Worm (Caenorhabditis elegans) whole organism, L4 larva: ENCODE data around the gene C06G1.1.

ENCODE experiments used
- F26F4.8 ChIP-seq: fragments of 200-800 bp; sonication (Bioruptor generic); conservative IDR thresholded peaks from 2 replicates; pipeline ENCODE4 v1.3.6; 2022; ENCODE audit warnings: missing genetic modification characterization, missing compliant biosample characterization
- aha-1 ChIP-seq: fragments of 150-350 bp; peaks from one replicate; lab custom pipeline; 2014; ENCODE audit warnings: missing biosample characterization, missing genetic modification characterization
- aly-2 ChIP-seq: sonication (generic microtip); optimal IDR thresholded peaks from 2 replicates; lab custom pipeline; 2018; ENCODE audit warnings: missing biosample characterization, missing genetic modification characterization
- ceh-82 ChIP-seq: sonication (generic microtip); optimal IDR thresholded peaks from 2 replicates; lab custom pipeline; 2017; ENCODE audit warnings: missing biosample characterization, missing genetic modification characterization
- fkh-10 ChIP-seq: fragments of 150-350 bp; optimal IDR thresholded peaks from 2 replicates; lab custom pipeline; 2014; ENCODE audit warnings: missing biosample characterization, missing genetic modification reagents, missing genetic modification characterization
- lin-13 ChIP-seq: fragments of 150-350 bp; optimal IDR thresholded peaks from 2 replicates; lab custom pipeline; 2014; ENCODE audit warnings: missing biosample characterization, missing genetic modification reagents, missing genetic modification characterization
- mep-1 ChIP-seq: fragments of 150-350 bp; sonication (generic microtip); optimal IDR thresholded peaks from 3 replicates; lab custom pipeline; 2014; ENCODE audit warnings: missing biosample characterization, missing genetic modification characterization
- mxl-3 ChIP-seq: fragments of 200-800 bp; sonication (Bioruptor generic); optimal IDR thresholded peaks from 2 replicates; lab custom pipeline; 2018; ENCODE audit warnings: mild to moderate bottlenecking, missing genetic modification characterization, missing compliant biosample characterization
- nhr-237 ChIP-seq: sonication (generic microtip); optimal IDR thresholded peaks from 2 replicates; lab custom pipeline; 2017; ENCODE audit warnings: missing biosample characterization, missing genetic modification characterization
- pha-4 ChIP-seq, 2 experiments: fragments of 150-350 bp in 1 of 2; fragments of 200-800 bp in 1 of 2; sonication (Bioruptor generic) in 1 of 2; IDR thresholded peaks in 1 of 2; optimal IDR thresholded peaks in 1 of 2; 2 replicates each; pipeline versions ENCODE4 v1.3.6 to Lab custom; 2014 to 2022; ENCODE audit warnings: missing genetic modification characterization in 2 of 2, missing genetic modification reagents in 2 of 2, missing biosample characterization in 1 of 2, missing compliant biosample characterization in 1 of 2
- spr-3 ChIP-seq: fragments of 200-800 bp; sonication (Bioruptor generic); optimal IDR thresholded peaks from 2 replicates; lab custom pipeline; 2018; ENCODE audit warnings: mild to moderate bottlenecking, missing genetic modification characterization, missing compliant biosample characterization
- unc-39 ChIP-seq: sonication (generic microtip); optimal IDR thresholded peaks from 2 replicates; lab custom pipeline; 2017; ENCODE audit warnings: missing biosample characterization, missing genetic modification characterization
- unc-62 ChIP-seq, 3 experiments: fragments of 150-350 bp in 1 of 3; sonication (generic microtip); optimal IDR thresholded peaks in 2 of 3; peaks in 1 of 3; 1 replicate in 1 of 3; 2 replicates in 2 of 3; lab custom pipeline; 2014 to 2017; ENCODE audit warnings: missing biosample characterization in 3 of 3, missing genetic modification characterization in 3 of 3, missing genetic modification reagents in 3 of 3, missing genotype in 1 of 3
- ztf-11 ChIP-seq: fragments of 150-350 bp; optimal IDR thresholded peaks from 2 replicates; lab custom pipeline; 2014; ENCODE audit warnings: missing biosample characterization, missing genetic modification characterization

DNA sequence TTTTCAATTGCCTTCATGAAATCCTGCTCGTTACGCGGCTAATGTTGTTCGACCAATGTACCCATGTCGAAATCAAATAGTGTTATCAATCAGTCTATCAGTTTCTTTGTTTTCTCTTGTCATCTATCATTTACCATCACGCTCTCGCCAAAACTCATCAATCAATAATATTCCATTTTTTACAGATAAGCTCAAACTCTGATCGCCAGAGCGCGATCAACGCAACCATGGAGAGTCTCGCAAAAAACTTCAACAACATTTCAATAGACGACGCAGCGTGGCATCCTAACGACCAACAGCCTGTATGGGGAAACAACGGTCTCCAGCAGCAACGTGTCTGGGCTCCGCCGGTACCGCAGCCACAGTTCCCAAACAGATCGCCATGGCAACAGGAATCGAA lies 19.9 kb upstream of the C06G1.1 start, which contains the start of gene ain-1:
- TF ChIP-seq aly-2 (tag; lab: Kevin White, UChicago) = no peak
- no peak for TF ChIP-seq mep-1
- TF ChIP-seq ceh-82 (tag; lab: Kevin White, UChicago) = no peak
- no peak for TF ChIP-seq aha-1
- no peak for TF ChIP-seq lin-13 (GFP tag; lab: Kevin White, UChicago)
- TF ChIP-seq fkh-10 (GFP tag; lab: Kevin White, UChicago) = no peak
- TF ChIP-seq spr-3 (GFP tag; lab: Kevin White, UChicago) = no peak
- TF ChIP-seq unc-39 (tag; lab: Kevin White, UChicago) = no peak
- TF ChIP-seq nhr-237 = no peak
- no peak for TF ChIP-seq mxl-3 (GFP tag; lab: Kevin White, UChicago)
- no peak for TF ChIP-seq ztf-11 (tag; lab: Kevin White, UChicago)
- no peak for TF ChIP-seq pha-4 (GFP tag; IDR thresholded peaks at IDR 0.05; lab: Robert Waterston, UW)
- no peak for TF ChIP-seq pha-4 (tag; optimal IDR thresholded peaks at IDR 0.05; lab: Kevin White, UChicago)
- TF ChIP-seq unc-62 (GFP tag; optimal IDR thresholded peaks at IDR 0.05 in 1 of 2; lab: Kevin White, UChicago) = no peak
- no peak for TF ChIP-seq unc-62 (tag; optimal IDR thresholded peaks at IDR 0.05; lab: Kevin White, UChicago)
- no peak for TF ChIP-seq F26F4.8 (GFP tag; lab: Robert Waterston, UW)
